Worm (Caenorhabditis elegans): ENCODE measurements around the gene gcy-21.

DNA sequence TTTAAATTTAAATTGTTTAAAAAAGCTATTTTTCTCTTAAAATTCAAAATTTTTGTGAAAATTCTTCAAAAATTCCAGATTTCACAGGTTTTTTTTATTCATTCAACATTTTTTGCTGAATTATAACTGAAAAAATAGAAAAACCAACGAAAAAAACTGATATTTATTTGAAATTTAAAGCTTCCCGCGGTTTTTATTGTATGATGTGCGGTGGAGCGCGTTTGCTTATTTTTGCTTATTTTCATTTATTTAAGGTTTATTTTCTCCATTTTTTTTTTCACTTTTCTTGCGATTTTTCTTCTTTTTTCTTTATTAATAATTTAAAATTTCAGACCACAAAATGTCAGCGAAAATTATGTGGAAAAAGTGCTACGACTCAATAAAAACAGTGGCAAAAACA lies 21.4 kb upstream of the gcy-21 start, which contains the start of gene F22E5.9:
- TF ChIP-seq klf-2 (GFP tag; conservative IDR thresholded peaks at IDR 0.05), result no peak
- TF ChIP-seq cog-1 (tag; optimal IDR thresholded peaks at IDR 0.05), result no peak
- TF ChIP-seq T22C8.4 (GFP tag; IDR thresholded peaks at IDR 0.05), result no peak
- TF ChIP-seq ref-1 (GFP tag; conservative IDR thresholded peaks at IDR 0.05), result no peak

Data from whole organism, midembryonic.